Fruit fly (Drosophila melanogaster) whole organism, embryonic: ENCODE data around the gene CG17154.

ENCODE experiments used
- Abd-B ChIP-seq: fragments of 200-800 bp; sonication (Bioruptor generic); optimal IDR thresholded peaks from 2 replicates; lab custom pipeline; 2018; ENCODE audit warnings: missing biosample characterization, mild to moderate bottlenecking, missing genetic modification characterization, moderate library complexity
- Adf1 ChIP-seq: fragments of 200-800 bp; sonication (Bioruptor generic); IDR thresholded peaks from 2 replicates; pipeline ENCODE4 v1.3.6; 2022; ENCODE audit warnings: missing biosample characterization, missing genetic modification characterization
- CG10274 ChIP-seq: fragments of 200-800 bp; sonication (Bioruptor generic); optimal IDR thresholded peaks from 3 replicates; lab custom pipeline; 2017; ENCODE audit warnings: missing biosample characterization, mild to moderate bottlenecking, missing genetic modification characterization
- CG11696 ChIP-seq: fragments of 200-800 bp; sonication (Bioruptor generic); IDR thresholded peaks from 2 replicates; pipeline ENCODE4 v1.3.6; 2022; ENCODE audit warnings: missing biosample characterization, missing genetic modification characterization
- CG12299 ChIP-seq: fragments of 200-800 bp; sonication (Bioruptor generic); optimal IDR thresholded peaks from 2 replicates; lab custom pipeline; 2018; ENCODE audit warnings: missing biosample characterization, mild to moderate bottlenecking, missing genetic modification characterization
- CG1233 ChIP-seq: fragments of 200-800 bp; sonication (Bioruptor generic); optimal IDR thresholded peaks from 4 replicates; lab custom pipeline; 2018; ENCODE audit warnings: missing biosample characterization, mild to moderate bottlenecking, missing genetic modification characterization
- CG12659 ChIP-seq: fragments of 200-800 bp; sonication (Bioruptor generic); optimal IDR thresholded peaks from 3 replicates; lab custom pipeline; 2017; ENCODE audit warnings: mild to moderate bottlenecking, missing biosample characterization, missing genetic modification reagents, missing genetic modification characterization
- CG15073 ChIP-seq: fragments of 200-800 bp; sonication (Bioruptor generic); optimal IDR thresholded peaks from 2 replicates; lab custom pipeline; 2016; ENCODE audit warnings: missing biosample characterization, missing genetic modification characterization
- CG1529 ChIP-seq: fragments of 200-800 bp; sonication (Bioruptor generic); optimal IDR thresholded peaks from 3 replicates; lab custom pipeline; 2018; ENCODE audit warnings: missing biosample characterization, missing genetic modification characterization
- CG1602 ChIP-seq: fragments of 200-800 bp; sonication (Bioruptor generic); optimal IDR thresholded peaks from 3 replicates; lab custom pipeline; 2016; ENCODE audit warnings: missing biosample characterization, missing genetic modification characterization
- CG18619 ChIP-seq: fragments of 200-800 bp; sonication (Bioruptor generic); optimal IDR thresholded peaks from 3 replicates; lab custom pipeline; 2017; ENCODE audit warnings: missing biosample characterization, mild to moderate bottlenecking, missing genetic modification characterization
- CG2875 ChIP-seq: fragments of 200-800 bp; sonication (Bioruptor generic); optimal IDR thresholded peaks from 2 replicates; lab custom pipeline; 2017; ENCODE audit warnings: missing biosample characterization, mild to moderate bottlenecking, missing genetic modification characterization, missing genetic modification reagents
- CG3407 ChIP-seq: fragments of 200-800 bp; sonication (Bioruptor generic); optimal IDR thresholded peaks from 2 replicates; lab custom pipeline; 2018; ENCODE audit warnings: missing biosample characterization, mild to moderate bottlenecking, missing genetic modification characterization
- CG4730 ChIP-seq: fragments of 200-800 bp; sonication (Bioruptor generic); IDR thresholded peaks from 2 replicates; pipeline ENCODE4 v1.3.6; 2022; ENCODE audit warnings: missing biosample characterization, missing genetic modification characterization
- CG5180 ChIP-seq: fragments of 200-800 bp; sonication (Bioruptor generic); optimal IDR thresholded peaks from 3 replicates; lab custom pipeline; 2017; ENCODE audit warnings: missing biosample characterization, missing genetic modification characterization, mild to moderate bottlenecking, moderate library complexity, missing genetic modification reagents
- CG5953 ChIP-seq: fragments of 200-800 bp; sonication (Bioruptor generic); IDR thresholded peaks from 2 replicates; pipeline ENCODE4 v1.3.6; 2022; ENCODE audit warnings: missing biosample characterization, missing genetic modification characterization
- CG6654 ChIP-seq: fragments of 200-800 bp; sonication (Bioruptor generic); optimal IDR thresholded peaks from 2 replicates; lab custom pipeline; 2017; ENCODE audit warnings: missing biosample characterization, mild to moderate bottlenecking, missing genetic modification characterization
- CG9817 ChIP-seq: fragments of 200-800 bp; sonication (Bioruptor generic); optimal IDR thresholded peaks from 2 replicates; lab custom pipeline; 2018; ENCODE audit warnings: missing biosample characterization, mild to moderate bottlenecking, missing genetic modification characterization, moderate library complexity
- CHES-1-like ChIP-seq: fragments of 200-800 bp; sonication (Bioruptor generic); optimal IDR thresholded peaks from 2 replicates; lab custom pipeline; 2016; ENCODE audit warnings: missing biosample characterization, missing genetic modification characterization
- D19B ChIP-seq: fragments of 200-800 bp; sonication (Bioruptor generic); optimal IDR thresholded peaks from 2 replicates; lab custom pipeline; 2017; ENCODE audit warnings: missing biosample characterization, mild to moderate bottlenecking, missing genetic modification characterization
- Dip3 ChIP-seq: fragments of 200-800 bp; sonication (Bioruptor generic); optimal IDR thresholded peaks from 3 replicates; lab custom pipeline; 2016; ENCODE audit warnings: missing biosample characterization, missing genetic modification characterization
- Drgx ChIP-seq: fragments of 200-800 bp; sonication (Bioruptor generic); IDR thresholded peaks from 2 replicates; pipeline ENCODE4 v1.3.6; 2022; ENCODE audit warnings: missing biosample characterization, missing genetic modification characterization
- E2f1 ChIP-seq: fragments of 200-800 bp; sonication (Bioruptor generic); IDR thresholded peaks from 2 replicates; pipeline ENCODE4 v1.3.6; 2022; ENCODE audit warnings: missing biosample characterization, missing genetic modification characterization
- ERR ChIP-seq: fragments of 200-800 bp; sonication (Bioruptor generic); optimal IDR thresholded peaks from 2 replicates; lab custom pipeline; 2016; ENCODE audit warnings: missing biosample characterization, missing genetic modification characterization
- Ets65A ChIP-seq: fragments of 200-800 bp; sonication (Bioruptor generic); peaks from one replicate; lab custom pipeline; 2016; ENCODE audit warnings: missing biosample characterization, missing genetic modification characterization
- Fer2 ChIP-seq: fragments of 200-800 bp; sonication (Bioruptor generic); optimal IDR thresholded peaks from 2 replicates; lab custom pipeline; 2018; ENCODE audit warnings: missing biosample characterization, mild to moderate bottlenecking, missing genetic modification characterization, moderate library complexity
- GATAe ChIP-seq: fragments of 200-800 bp; sonication (Bioruptor generic); conservative IDR thresholded peaks from 2 replicates; pipeline ENCODE4 v1.3.6; 2022; ENCODE audit warnings: missing biosample characterization, missing genetic modification characterization
- HLH3B ChIP-seq: fragments of 200-800 bp; sonication (Bioruptor generic); IDR thresholded peaks from 2 replicates; pipeline ENCODE4 v1.3.6; 2022; ENCODE audit warnings: missing biosample characterization, missing genetic modification characterization
- Lim3 ChIP-seq: fragments of 200-800 bp; sonication (Bioruptor generic); IDR thresholded peaks from 2 replicates; pipeline ENCODE4 v1.3.6; 2022; ENCODE audit warnings: missing biosample characterization, missing genetic modification characterization
- Lpt ChIP-seq: fragments of >200 bp; optimal IDR thresholded peaks from 2 replicates; lab custom pipeline; 2018; ENCODE audit warnings: missing biosample characterization, missing genetic modification characterization
- MTF-1 ChIP-seq: fragments of 200-800 bp; sonication (Bioruptor generic); optimal IDR thresholded peaks from 2 replicates; lab custom pipeline; 2018; ENCODE audit warnings: missing biosample characterization, mild to moderate bottlenecking, missing genetic modification characterization, borderline replicate concordance
- NFAT ChIP-seq: fragments of 200-800 bp; sonication (Bioruptor generic); IDR thresholded peaks from 2 replicates; pipeline ENCODE4 v1.3.6; 2022; ENCODE audit warnings: missing biosample characterization, missing genetic modification characterization
- Oli ChIP-seq: fragments of 200-800 bp; sonication (Bioruptor generic); optimal IDR thresholded peaks from 2 replicates; lab custom pipeline; 2018; ENCODE audit warnings: missing biosample characterization, mild to moderate bottlenecking, missing genetic modification characterization, moderate library complexity
- Pdp1 ChIP-seq, 2 experiments: fragments of 200-800 bp; sonication (Bioruptor generic); optimal IDR thresholded peaks; 3 replicates each; lab custom pipeline; 2016; ENCODE audit warnings: missing biosample characterization in 2 of 2, missing genetic modification characterization in 2 of 2, mild to moderate bottlenecking in 1 of 2, moderate library complexity in 1 of 2
- Spps ChIP-seq: fragments of 200-800 bp; sonication (Bioruptor generic); optimal IDR thresholded peaks from 2 replicates; lab custom pipeline; 2018; ENCODE audit warnings: missing biosample characterization, mild to moderate bottlenecking, missing genetic modification characterization
- dan ChIP-seq: fragments of 200-800 bp; sonication (Bioruptor generic); IDR thresholded peaks from 2 replicates; pipeline ENCODE4 v1.3.6; 2022; ENCODE audit warnings: missing biosample characterization, missing genetic modification characterization
- dmrt11E ChIP-seq: fragments of 200-800 bp; sonication (Bioruptor generic); optimal IDR thresholded peaks from 3 replicates; lab custom pipeline; 2018; ENCODE audit warnings: missing biosample characterization, mild to moderate bottlenecking, missing genetic modification characterization, moderate library complexity
- ems ChIP-seq: fragments of 200-800 bp; sonication (Bioruptor generic); optimal IDR thresholded peaks from 3 replicates; lab custom pipeline; 2016; ENCODE audit warnings: missing biosample characterization, missing genetic modification characterization
- ewg ChIP-seq: fragments of 200-800 bp; sonication (Bioruptor generic); optimal IDR thresholded peaks from 3 replicates; lab custom pipeline; 2017; ENCODE audit warnings: mild to moderate bottlenecking, missing biosample characterization, missing genetic modification reagents, missing genetic modification characterization
- fd102C ChIP-seq: fragments of 200-800 bp; sonication (Bioruptor generic); optimal IDR thresholded peaks from 2 replicates; lab custom pipeline; 2018; ENCODE audit warnings: missing biosample characterization, mild to moderate bottlenecking, missing genetic modification characterization, moderate library complexity
- gro ChIP-seq: fragments of 200-800 bp; sonication (Bioruptor generic); optimal IDR thresholded peaks from 2 replicates; lab custom pipeline; 2016; ENCODE audit warnings: missing biosample characterization, missing genetic modification characterization
- ham ChIP-seq: fragments of 200-800 bp; sonication (Bioruptor generic); IDR thresholded peaks from 2 replicates; pipeline ENCODE4 v1.3.6; 2022; ENCODE audit warnings: missing biosample characterization, missing genetic modification characterization
- klu ChIP-seq: fragments of 200-800 bp; sonication (Bioruptor generic); IDR thresholded peaks from 2 replicates; pipeline ENCODE4 v1.3.6; 2022; ENCODE audit warnings: missing biosample characterization, missing genetic modification characterization
- nom ChIP-seq: fragments of 200-800 bp; sonication (Bioruptor generic); optimal IDR thresholded peaks from 2 replicates; lab custom pipeline; 2017; ENCODE audit warnings: missing biosample characterization, missing genetic modification characterization, mild to moderate bottlenecking, moderate library complexity, missing genetic modification reagents
- pb ChIP-seq: fragments of 200-800 bp; sonication (Bioruptor generic); optimal IDR thresholded peaks from 3 replicates; lab custom pipeline; 2016; ENCODE audit warnings: missing biosample characterization, missing genetic modification characterization
- ranshi ChIP-seq: fragments of 200-800 bp; sonication (Bioruptor generic); IDR thresholded peaks from 2 replicates; pipeline ENCODE4 v1.3.6; 2022; ENCODE audit warnings: missing biosample characterization, missing genetic modification characterization
- salm ChIP-seq: fragments of 200-800 bp; sonication (Bioruptor generic); optimal IDR thresholded peaks from 2 replicates; lab custom pipeline; 2018; ENCODE audit warnings: missing biosample characterization, mild to moderate bottlenecking, missing genetic modification characterization
- sens ChIP-seq: fragments of 200-800 bp; sonication (Bioruptor generic); peaks from one replicate; lab custom pipeline; 2016; ENCODE audit warnings: missing biosample characterization, missing genetic modification characterization
- sima ChIP-seq: fragments of 200-800 bp; sonication (Bioruptor generic); optimal IDR thresholded peaks from 2 replicates; lab custom pipeline; 2016; ENCODE audit warnings: missing biosample characterization, missing genetic modification characterization
- ssp ChIP-seq: fragments of 200-800 bp; sonication (Bioruptor generic); IDR thresholded peaks from 2 replicates; pipeline ENCODE4 v1.3.6; 2022; ENCODE audit warnings: missing biosample characterization, missing genetic modification characterization
- tgo ChIP-seq: fragments of 200-800 bp; sonication (Bioruptor generic); IDR thresholded peaks from 3 replicates; pipeline ENCODE4 v1.3.6; 2022; ENCODE audit warnings: missing biosample characterization, missing genetic modification characterization
- toy ChIP-seq: fragments of 200-800 bp; sonication (Bioruptor generic); IDR thresholded peaks from 2 replicates; pipeline ENCODE4 v1.3.6; 2022; ENCODE audit warnings: missing biosample characterization, missing genetic modification characterization

CG17154 gene

dm6 chr3L:12053695-12054094, 34.7 kb upstream of the CG17154 start (continued):
- TF ChIP-seq Fer2 (tag; lab: Kevin White, UChicago) (no peak), toy (no peak), CG5180 (GFP tag; lab: Kevin White, UChicago) (no peak), HLH3B (GFP tag; lab: Robert Waterston, UW) (no peak), Pdp1 (GFP tag; optimal IDR thresholded peaks at IDR 0.05; lab: Kevin White, UChicago) (peak in 1 of 2 experiments; percentile 26), Lim3 (GFP tag; lab: Robert Waterston, UW) (no peak), GATAe (GFP tag; lab: Robert Waterston, UW) (no peak), sima (no peak), CG1602 (GFP tag; lab: Kevin White, UChicago) (peak; percentile 2), Drgx (GFP tag; lab: Robert Waterston, UW) (peak; percentile 41; the same call in 1 of the 2 replicates), D19B (GFP tag; lab: Kevin White, UChicago) (no peak), salm (tag; lab: Kevin White, UChicago) (no peak), Oli (peak; percentile 36), CG5953 (no peak), MTF-1 (GFP tag; lab: Kevin White, UChicago) (no peak), CG6654 (no peak), CG12299 (tag; lab: Kevin White, UChicago) (no peak), Lpt (GFP tag; lab: Kevin White, UChicago) (no peak), CHES-1-like (GFP tag; lab: Kevin White, UChicago) (no peak), CG11696 (GFP tag; lab: Robert Waterston, UW) (no peak), klu (no peak), ranshi (peak; percentile 29; the same call in 1 of the 2 replicates), pb (GFP tag; lab: Kevin White, UChicago) (peak; percentile 53), dmrt11E (tag; lab: Kevin White, UChicago) (peak; percentile 57), CG1233 (no peak), Abd-B (GFP tag; lab: Kevin White, UChicago) (peak; percentile 22), ems (GFP tag; lab: Kevin White, UChicago) (peak; percentile 54), CG10274 (GFP tag; lab: Kevin White, UChicago) (no peak), dan (no peak), tgo (0 out of 3 replicates have a peak, but pooled peaks have one; percentile 34), NFAT (no peak), ham (GFP tag; lab: Robert Waterston, UW) (no peak), CG3407 (peak; percentile 1), CG1529 (GFP tag; lab: Kevin White, UChicago) (peak; percentile 19), ssp (GFP tag; lab: Robert Waterston, UW) (0 out of 2 replicates have a peak, but pooled peaks have one; percentile 6), CG9817 (tag; lab: Kevin White, UChicago) (no peak), CG2875 (GFP tag; lab: Kevin White, UChicago) (peak; percentile 44), Dip3 (GFP tag; lab: Kevin White, UChicago) (no peak), sens (GFP tag; lab: Kevin White, UChicago) (peak; percentile 92), fd102C (GFP tag; lab: Kevin White, UChicago) (no peak), CG15073 (GFP tag; lab: Kevin White, UChicago) (no peak), Ets65A (peak; percentile 89), CG18619 (GFP tag; lab: Kevin White, UChicago) (no peak), gro (no peak), Spps (tag; lab: Kevin White, UChicago) (no peak), ERR (GFP tag; lab: Kevin White, UChicago) (no peak), ewg (peak; percentile 17), nom (no peak), CG12659 (GFP tag; lab: Kevin White, UChicago) (no peak), E2f1 (GFP tag; lab: Robert Waterston, UW) (no peak), Adf1 (GFP tag; lab: Robert Waterston, UW) (no peak), CG4730 (GFP tag; lab: Robert Waterston, UW) (peak; percentile 29; the same call in 1 of the 2 replicates)
